Fruit fly (Drosophila melanogaster) whole organism, embryonic: Measurements from ENCODE around the gene CG6005.

ENCODE experiments used
- Asciz ChIP-seq: fragments of 200-800 bp; sonication (Bioruptor generic); optimal IDR thresholded peaks from 2 replicates; lab custom pipeline; 2017; ENCODE audit warnings: missing biosample characterization, mild to moderate bottlenecking, missing genetic modification characterization, missing genetic modification reagents
- BEAF-32 ChIP-seq: fragments of 200-800 bp; sonication (Bioruptor generic); optimal IDR thresholded peaks from 3 replicates; lab custom pipeline; 2017; ENCODE audit warnings: missing biosample characterization, missing genetic modification characterization, mild to moderate bottlenecking, moderate library complexity, missing genetic modification reagents
- Bdp1 ChIP-seq: fragments of 200-800 bp; sonication (Bioruptor generic); optimal IDR thresholded peaks from 3 replicates; lab custom pipeline; 2016; ENCODE audit warnings: missing biosample characterization, missing genetic modification characterization
- CG10431 ChIP-seq: fragments of 200-800 bp; sonication (Bioruptor generic); optimal IDR thresholded peaks from 3 replicates; lab custom pipeline; 2018; ENCODE audit warnings: missing biosample characterization, mild to moderate bottlenecking, missing genetic modification characterization
- CG10462 ChIP-seq: fragments of 200-800 bp; sonication (Bioruptor generic); optimal IDR thresholded peaks from 2 replicates; lab custom pipeline; 2016; ENCODE audit warnings: missing biosample characterization, missing genetic modification characterization
- CG10654 ChIP-seq: fragments of 200-800 bp; sonication (Bioruptor generic); optimal IDR thresholded peaks from 2 replicates; lab custom pipeline; 2016; ENCODE audit warnings: missing biosample characterization, missing genetic modification characterization
- CG11247 ChIP-seq: fragments of 200-800 bp; sonication (Bioruptor generic); IDR thresholded peaks from 2 replicates; pipeline ENCODE4 v1.3.6; 2022; ENCODE audit warnings: missing biosample characterization, missing genetic modification characterization
- CG11696 ChIP-seq: fragments of 200-800 bp; sonication (Bioruptor generic); IDR thresholded peaks from 2 replicates; pipeline ENCODE4 v1.3.6; 2022; ENCODE audit warnings: missing biosample characterization, missing genetic modification characterization
- CG12071 ChIP-seq: fragments of 200-800 bp; sonication (Bioruptor generic); optimal IDR thresholded peaks from 3 replicates; lab custom pipeline; 2018; ENCODE audit warnings: missing biosample characterization, mild to moderate bottlenecking, missing genetic modification characterization
- CG13123 ChIP-seq: fragments of 200-800 bp; sonication (Bioruptor generic); optimal IDR thresholded peaks from 2 replicates; lab custom pipeline; 2016; ENCODE audit warnings: missing biosample characterization, missing genetic modification characterization
- CG17186 ChIP-seq: fragments of 200-800 bp; sonication (Bioruptor generic); optimal IDR thresholded peaks from 3 replicates; lab custom pipeline; 2017; ENCODE audit warnings: missing biosample characterization, missing genetic modification reagents, missing genetic modification characterization
- CG17912 ChIP-seq: fragments of 200-800 bp; sonication (Bioruptor generic); optimal IDR thresholded peaks from 2 replicates; lab custom pipeline; 2018; ENCODE audit warnings: missing biosample characterization, mild to moderate bottlenecking, missing genetic modification characterization
- CG31365 ChIP-seq: fragments of 200-800 bp; sonication (Bioruptor generic); optimal IDR thresholded peaks from 2 replicates; lab custom pipeline; 2018; ENCODE audit warnings: missing biosample characterization, mild to moderate bottlenecking, missing genetic modification characterization
- CG31388 ChIP-seq: fragments of 200-800 bp; sonication (Bioruptor generic); optimal IDR thresholded peaks from 2 replicates; lab custom pipeline; 2016; ENCODE audit warnings: missing biosample characterization, missing genetic modification characterization
- CG4328 ChIP-seq: fragments of 200-800 bp; sonication (Bioruptor generic); optimal IDR thresholded peaks from 3 replicates; lab custom pipeline; 2017; ENCODE audit warnings: missing biosample characterization, missing genetic modification reagents, missing genetic modification characterization
- CG4617 ChIP-seq: fragments of 200-800 bp; sonication (Bioruptor generic); optimal IDR thresholded peaks from 3 replicates; lab custom pipeline; 2016; ENCODE audit warnings: missing biosample characterization, missing genetic modification characterization, borderline replicate concordance
- CG4820 ChIP-seq: fragments of 200-800 bp; sonication (Bioruptor generic); optimal IDR thresholded peaks from 3 replicates; lab custom pipeline; 2016; ENCODE audit warnings: missing biosample characterization, missing genetic modification characterization
- CG5180 ChIP-seq: fragments of 200-800 bp; sonication (Bioruptor generic); optimal IDR thresholded peaks from 3 replicates; lab custom pipeline; 2017; ENCODE audit warnings: missing biosample characterization, missing genetic modification characterization, mild to moderate bottlenecking, moderate library complexity, missing genetic modification reagents
- CG7556 ChIP-seq: fragments of 200-800 bp; sonication (Bioruptor generic); optimal IDR thresholded peaks from 2 replicates; lab custom pipeline; 2017; ENCODE audit warnings: missing biosample characterization, mild to moderate bottlenecking, missing genetic modification characterization
- CG7963 ChIP-seq: fragments of 200-800 bp; sonication (Bioruptor generic); IDR thresholded peaks from 3 replicates; pipeline ENCODE4 v1.3.6; 2022; ENCODE audit warnings: missing biosample characterization, missing genetic modification characterization; ENCODE audit not compliant: partially characterized antibody
- CG9215 ChIP-seq: fragments of 200-800 bp; sonication (Bioruptor generic); IDR thresholded peaks from 2 replicates; pipeline ENCODE4 v1.3.6; 2022; ENCODE audit warnings: missing biosample characterization, missing genetic modification characterization
- Dek ChIP-seq: fragments of 200-800 bp; sonication (Bioruptor generic); optimal IDR thresholded peaks from 3 replicates; lab custom pipeline; 2019; ENCODE audit warnings: missing biosample characterization, mild to moderate bottlenecking, missing genetic modification characterization, moderate library complexity
- Dp ChIP-seq: fragments of 200-800 bp; sonication (Bioruptor generic); optimal IDR thresholded peaks from 2 replicates; lab custom pipeline; 2018; ENCODE audit warnings: missing biosample characterization, mild to moderate bottlenecking, missing genetic modification characterization, moderate library complexity
- Hr3 ChIP-seq: fragments of 200-800 bp; sonication (Bioruptor generic); optimal IDR thresholded peaks from 3 replicates; lab custom pipeline; 2016; ENCODE audit warnings: missing biosample characterization, missing genetic modification characterization
- Hsf ChIP-seq: fragments of 200-800 bp; sonication (Bioruptor generic); optimal IDR thresholded peaks from 3 replicates; lab custom pipeline; 2016; ENCODE audit warnings: missing biosample characterization, missing genetic modification characterization
- Six4 ChIP-seq: fragments of 200-800 bp; sonication (Bioruptor generic); optimal IDR thresholded peaks from 2 replicates; lab custom pipeline; 2016; ENCODE audit warnings: missing biosample characterization, missing genetic modification characterization
- Sox102F ChIP-seq: fragments of 200-800 bp; sonication (Bioruptor generic); optimal IDR thresholded peaks from 2 replicates; lab custom pipeline; 2018; ENCODE audit warnings: missing biosample characterization, mild to moderate bottlenecking, missing genetic modification characterization, moderate library complexity
- Trl ChIP-seq, 3 experiments: fragments of >200 bp in 2 of 3; fragments of 200-800 bp in 1 of 3; sonication (Bioruptor generic) in 1 of 3; optimal IDR thresholded peaks; 2 replicates in 1 of 3; 3 replicates in 2 of 3; lab custom pipeline; 2016 to 2017; ENCODE audit warnings: missing biosample characterization in 1 of 3, missing genetic modification characterization in 1 of 3
- Xbp1 ChIP-seq: fragments of 200-800 bp; sonication (Bioruptor generic); optimal IDR thresholded peaks from 3 replicates; lab custom pipeline; 2016; ENCODE audit warnings: missing biosample characterization, mild to moderate bottlenecking, missing genetic modification characterization
- ara ChIP-seq: fragments of 200-800 bp; sonication (Bioruptor generic); IDR thresholded peaks from 2 replicates; pipeline ENCODE4 v1.3.6; 2022; ENCODE audit warnings: missing biosample characterization, missing genetic modification characterization
- bowl ChIP-seq: fragments of 200-800 bp; sonication (Bioruptor generic); IDR thresholded peaks from 2 replicates; pipeline ENCODE4 v1.3.6; 2022; ENCODE audit warnings: missing biosample characterization, missing genetic modification characterization
- br ChIP-seq: fragments of >200 bp; optimal IDR thresholded peaks from 2 replicates; lab custom pipeline; 2017
- cato ChIP-seq: fragments of 200-800 bp; sonication (Bioruptor generic); optimal IDR thresholded peaks from 2 replicates; lab custom pipeline; 2016; ENCODE audit warnings: missing biosample characterization, missing genetic modification characterization, borderline replicate concordance
- crol ChIP-seq: fragments of 200-800 bp; sonication (Bioruptor generic); IDR thresholded peaks from 2 replicates; pipeline ENCODE4 v1.3.6; 2022; ENCODE audit warnings: missing biosample characterization, missing genetic modification characterization
- dati ChIP-seq: fragments of 200-800 bp; sonication (Bioruptor generic); IDR thresholded peaks from 2 replicates; pipeline ENCODE4 v1.3.6; 2022; ENCODE audit warnings: missing biosample characterization, missing genetic modification characterization
- emc ChIP-seq: fragments of 200-800 bp; sonication (Bioruptor generic); optimal IDR thresholded peaks from 2 replicates; lab custom pipeline; 2016; ENCODE audit warnings: missing biosample characterization, missing genetic modification characterization
- en ChIP-seq: fragments of 200-800 bp; sonication (Bioruptor generic); optimal IDR thresholded peaks from 2 replicates; lab custom pipeline; 2016; ENCODE audit warnings: missing biosample characterization, missing genetic modification characterization
- ewg ChIP-seq: fragments of 200-800 bp; sonication (Bioruptor generic); optimal IDR thresholded peaks from 3 replicates; lab custom pipeline; 2017; ENCODE audit warnings: mild to moderate bottlenecking, missing biosample characterization, missing genetic modification reagents, missing genetic modification characterization
- eyg ChIP-seq: fragments of 200-800 bp; sonication (Bioruptor generic); optimal IDR thresholded peaks from 3 replicates; lab custom pipeline; 2016; ENCODE audit warnings: missing biosample characterization, missing genetic modification characterization
- gem ChIP-seq: fragments of 200-800 bp; sonication (Bioruptor generic); optimal IDR thresholded peaks from 2 replicates; lab custom pipeline; 2019; ENCODE audit warnings: missing biosample characterization, mild to moderate bottlenecking, missing genetic modification characterization, moderate library complexity
- jumu ChIP-seq: fragments of 200-800 bp; sonication (Bioruptor generic); optimal IDR thresholded peaks from 3 replicates; lab custom pipeline; 2016; ENCODE audit warnings: missing biosample characterization, missing genetic modification characterization
- kni ChIP-seq: fragments of 200-800 bp; sonication (Bioruptor generic); optimal IDR thresholded peaks from 3 replicates; lab custom pipeline; 2017; ENCODE audit warnings: mild to moderate bottlenecking, missing biosample characterization, missing genetic modification reagents, missing genetic modification characterization
- lab ChIP-seq: fragments of 200-800 bp; sonication (Bioruptor generic); optimal IDR thresholded peaks from 3 replicates; lab custom pipeline; 2017; ENCODE audit warnings: missing biosample characterization, missing genetic modification characterization, mild to moderate bottlenecking, moderate library complexity, missing genetic modification reagents
- lmd ChIP-seq: fragments of 200-800 bp; sonication (Bioruptor generic); IDR thresholded peaks from 2 replicates; pipeline ENCODE4 v1.3.6; 2022; ENCODE audit warnings: missing biosample characterization, missing genetic modification characterization
- org-1 ChIP-seq: fragments of 200-800 bp; sonication (Bioruptor generic); optimal IDR thresholded peaks from 2 replicates; lab custom pipeline; 2017; ENCODE audit warnings: missing biosample characterization, missing genetic modification characterization
- pita ChIP-seq: fragments of 200-800 bp; sonication (Bioruptor generic); optimal IDR thresholded peaks from 2 replicates; lab custom pipeline; 2017; ENCODE audit warnings: missing biosample characterization, mild to moderate bottlenecking, missing genetic modification characterization
- sens-2 ChIP-seq: fragments of 200-800 bp; sonication (Bioruptor generic); IDR thresholded peaks from 2 replicates; pipeline ENCODE4 v1.3.6; 2022; ENCODE audit warnings: missing biosample characterization, missing genetic modification characterization
- slbo ChIP-seq: fragments of 200-800 bp; sonication (Bioruptor generic); IDR thresholded peaks from 2 replicates; pipeline ENCODE4 v1.3.6; 2022; ENCODE audit warnings: missing biosample characterization, missing genetic modification characterization
- trh ChIP-seq: fragments of 200-800 bp; sonication (Bioruptor generic); optimal IDR thresholded peaks from 2 replicates; lab custom pipeline; 2016; ENCODE audit warnings: missing biosample characterization, missing genetic modification characterization

Gene CG6005

dm6 chr3R:18987428-18988416 is 36.1 kb downstream of the CG6005 start (continued):
- no peak for TF ChIP-seq CG7556 (GFP tag; lab: Kevin White, UChicago)
- no peak for TF ChIP-seq CG11247
- peak; percentile 2 for TF ChIP-seq ewg
- no peak for TF ChIP-seq trh (GFP tag; lab: Kevin White, UChicago)
- TF ChIP-seq CG10431 (GFP tag; lab: Kevin White, UChicago): no peak
- TF ChIP-seq jumu (GFP tag; lab: Kevin White, UChicago): peak; percentile 20
- TF ChIP-seq eyg (GFP tag; lab: Kevin White, UChicago): no peak
- peak; percentile 3 for TF ChIP-seq Asciz (GFP tag; lab: Kevin White, UChicago)
- TF ChIP-seq lab (GFP tag; lab: Kevin White, UChicago): peak; percentile 41
- no peak for TF ChIP-seq CG13123 (GFP tag; lab: Kevin White, UChicago)
- TF ChIP-seq Dp: no peak
- TF ChIP-seq pita (GFP tag; lab: Kevin White, UChicago): no peak
- TF ChIP-seq ara (GFP tag; lab: Robert Waterston, UW): 0 out of 2 replicates have a peak, but pooled peaks have one; percentile 22
- peak; percentile 44 for TF ChIP-seq gem (tag; lab: Kevin White, UChicago)
- no peak for TF ChIP-seq en (GFP tag; lab: Kevin White, UChicago)
- no peak for TF ChIP-seq BEAF-32
- no peak for TF ChIP-seq CG31388 (GFP tag; lab: Kevin White, UChicago)
- no peak for TF ChIP-seq Six4 (GFP tag; lab: Kevin White, UChicago)
- no peak for TF ChIP-seq CG4328 (GFP tag; lab: Kevin White, UChicago)
- peak; percentile 39 for TF ChIP-seq Sox102F
- peak; percentile 90 for TF ChIP-seq CG5180 (GFP tag; lab: Kevin White, UChicago)
- no peak for TF ChIP-seq cato
- TF ChIP-seq bowl (GFP tag; lab: Robert Waterston, UW): no peak
- peak; percentile 16 for TF ChIP-seq Xbp1 (GFP tag; lab: Kevin White, UChicago)
- no peak for TF ChIP-seq Trl (optimal IDR thresholded peaks at IDR 0.05; lab: Kevin White, UChicago)
- TF ChIP-seq Trl (GFP tag; optimal IDR thresholded peaks at IDR 0.05; lab: Kevin White, UChicago): no peak
- peak; percentile 21 for TF ChIP-seq CG12071 (GFP tag; lab: Kevin White, UChicago)
- TF ChIP-seq CG10462: no peak
- no peak for TF ChIP-seq sens-2 (GFP tag; lab: Robert Waterston, UW)
- no peak for TF ChIP-seq CG31365 (tag; lab: Kevin White, UChicago)
- TF ChIP-seq Hsf (GFP tag; lab: Kevin White, UChicago): no peak
- no peak for TF ChIP-seq CG4617 (GFP tag; lab: Kevin White, UChicago)
- TF ChIP-seq Hr3: no peak
- no peak for TF ChIP-seq Bdp1 (GFP tag; lab: Kevin White, UChicago)
- TF ChIP-seq CG7963: no peak
- no peak for TF ChIP-seq org-1 (GFP tag; lab: Kevin White, UChicago)
- TF ChIP-seq slbo (GFP tag; lab: Robert Waterston, UW): no peak
- no peak for TF ChIP-seq emc
- no peak for TF ChIP-seq CG9215 (GFP tag; lab: Robert Waterston, UW)
- no peak for TF ChIP-seq Dek (tag; lab: Kevin White, UChicago)
- no peak for TF ChIP-seq CG17912 (GFP tag; lab: Kevin White, UChicago)
- TF ChIP-seq CG11696 (GFP tag; lab: Robert Waterston, UW): no peak
- no peak for TF ChIP-seq CG17186
- no peak for TF ChIP-seq br (lab: Kevin White, UChicago)
- TF ChIP-seq CG10654 (GFP tag; lab: Kevin White, UChicago): no peak
- TF ChIP-seq lmd: no peak
- TF ChIP-seq dati (GFP tag; lab: Robert Waterston, UW): no peak
- TF ChIP-seq kni (GFP tag; lab: Kevin White, UChicago): peak; percentile 75
- TF ChIP-seq CG4820 (GFP tag; lab: Kevin White, UChicago): no peak
- no peak for TF ChIP-seq crol
